Worm (Caenorhabditis elegans): ENCODE results near the gene F14B8.4.
"Not testable (repeated sequence)": the region's sequence is repeated elsewhere in the genome, so short reads cannot be mapped to it uniquely, and the experiment has no call there.

The F14B8.4 gene

DNA sequence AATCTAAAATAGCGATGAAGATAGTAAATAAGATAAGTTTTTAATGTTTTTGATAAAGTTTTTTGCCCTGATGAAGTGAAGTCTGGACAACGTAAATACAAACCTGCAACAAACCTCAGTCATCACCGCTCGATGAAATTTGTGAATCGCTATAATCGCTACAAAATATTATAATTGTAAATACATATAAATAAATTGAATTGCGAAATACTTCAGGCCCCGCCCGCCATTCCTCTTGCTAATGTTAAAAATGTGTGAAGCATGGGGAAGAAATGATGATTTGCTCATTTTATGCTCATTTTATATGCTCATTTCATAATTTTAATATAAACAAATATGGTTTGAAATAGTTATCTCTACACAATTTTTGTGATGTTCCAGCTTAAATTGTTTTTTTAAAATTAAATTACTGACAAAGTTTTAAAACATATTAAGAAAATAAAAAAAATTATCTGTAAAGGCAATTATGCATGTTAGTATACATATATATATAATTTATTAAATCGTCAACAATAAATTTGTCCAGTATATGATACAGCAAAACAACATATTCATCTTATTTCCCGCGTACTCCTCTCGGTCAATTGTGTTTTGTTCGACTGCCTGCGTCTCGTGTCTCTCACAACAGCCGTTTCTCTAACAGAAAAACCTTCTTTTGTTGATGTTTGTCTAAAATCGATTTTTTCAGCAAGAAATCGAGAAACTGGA lies 4.5 kb upstream of the F14B8.4 start, which contains the start of gene sid-5:
TSS of gene sid-5 (plus strand) at position 658 of the 708 bp plus-strand sequence.
- no peak for TF ChIP-seq unc-62 (GFP tag; optimal IDR thresholded peaks at IDR 0.05)

- TF ChIP-seq unc-62 (GFP tag; optimal IDR thresholded peaks at IDR 0.05): no peak
Measured at ce11 chrX:6902958-6903357, 3.2 kb upstream of the F14B8.4 start.

DNA sequence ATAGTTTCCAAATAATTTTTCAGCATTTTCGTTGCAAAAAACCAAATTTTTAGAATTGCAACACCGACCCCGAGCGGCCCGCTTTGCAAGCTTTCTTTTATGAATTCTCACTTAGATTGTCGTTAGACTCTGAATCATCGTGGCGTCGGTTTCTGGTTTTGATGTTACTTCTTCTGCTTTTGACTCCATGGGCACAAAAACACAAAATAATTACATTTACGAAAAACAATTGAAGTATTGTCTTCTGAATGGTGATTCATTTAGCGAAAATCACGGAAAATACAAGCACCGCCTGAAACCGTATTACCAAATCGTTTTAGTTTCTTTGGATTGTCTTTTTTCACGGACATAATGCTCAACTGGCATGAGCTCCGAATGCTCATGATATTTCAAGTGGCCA lies 1.3 kb upstream of the F14B8.4 start, which contains the start of gene pes-23:
TSS of gene pes-23 (plus strand) at position 301 of the 400 bp plus-strand sequence.
- no peak for TF ChIP-seq unc-62 (GFP tag; optimal IDR thresholded peaks at IDR 0.05)

ce11 chrX:6894104-6894503 lies 5.6 kb downstream of the F14B8.4 start:
- no peak for TF ChIP-seq unc-62 (GFP tag; optimal IDR thresholded peaks at IDR 0.05)

ce11 chrX:6893074-6893473 lies 6.7 kb downstream of the F14B8.4 start:
- no peak for TF ChIP-seq unc-62 (GFP tag; optimal IDR thresholded peaks at IDR 0.05)

ce11 chrX:6889374-6889773 lies 10.4 kb downstream of the F14B8.4 start, which contains the start of gene unc-6:
TSS of gene unc-6 (plus strand) at chrX:6889674.
- no peak for TF ChIP-seq unc-62 (GFP tag; optimal IDR thresholded peaks at IDR 0.05)

ce11 chrX:6888208-6888607 lies 11.5 kb downstream of the F14B8.4 start:
- no peak for TF ChIP-seq unc-62 (GFP tag; optimal IDR thresholded peaks at IDR 0.05)

ce11 chrX:6885227-6885853 lies 14.4 kb downstream of the F14B8.4 start, which contains the start of gene F41C6.7:
TSS of gene F41C6.7 (minus strand) at chrX:6885277.
- TF ChIP-seq unc-62 (GFP tag; optimal IDR thresholded peaks at IDR 0.05): no peak

- TF ChIP-seq unc-62 (GFP tag; optimal IDR thresholded peaks at IDR 0.05): no peak
Measured at ce11 chrX:6884439-6884838, 15.3 kb downstream of the F14B8.4 start.

- not testable (repeated sequence) for TF ChIP-seq unc-62 (GFP tag; optimal IDR thresholded peaks at IDR 0.05)
Measured at ce11 chrX:6881795-6882194, 18.0 kb downstream of the F14B8.4 start, which contains the start of gene F41C6.6. TSS of gene F41C6.6 (minus strand) at chrX:6881895.

DNA sequence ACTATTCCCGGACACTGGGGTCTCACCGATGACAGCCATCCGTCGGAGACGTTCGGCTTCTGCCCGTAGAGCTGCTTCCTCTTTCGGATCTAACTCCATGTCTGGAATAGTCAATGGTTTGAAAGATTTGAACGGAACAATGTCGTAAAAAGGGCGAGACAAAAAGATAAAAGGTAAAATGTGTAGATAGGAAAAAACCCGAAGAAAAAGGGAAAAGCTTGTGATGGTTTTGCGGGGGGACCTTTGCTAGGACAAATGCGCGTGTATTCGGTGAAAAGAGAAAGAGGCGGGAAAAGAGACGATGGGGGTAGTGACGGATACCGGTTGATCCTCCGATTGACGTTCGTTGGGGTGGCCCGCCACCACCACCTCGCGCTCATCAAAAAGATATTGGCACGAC lies 22.3 kb downstream of the F14B8.4 start, which contains the start of gene col-173:
TSS of gene col-173 (minus strand) at position 101 of the 400 bp plus-strand sequence.
- TF ChIP-seq unc-62 (GFP tag; optimal IDR thresholded peaks at IDR 0.05): no peak

ce11 chrX:6875273-6875672 lies 24.5 kb downstream of the F14B8.4 start:
- TF ChIP-seq unc-62 (GFP tag; optimal IDR thresholded peaks at IDR 0.05): no peak

DNA sequence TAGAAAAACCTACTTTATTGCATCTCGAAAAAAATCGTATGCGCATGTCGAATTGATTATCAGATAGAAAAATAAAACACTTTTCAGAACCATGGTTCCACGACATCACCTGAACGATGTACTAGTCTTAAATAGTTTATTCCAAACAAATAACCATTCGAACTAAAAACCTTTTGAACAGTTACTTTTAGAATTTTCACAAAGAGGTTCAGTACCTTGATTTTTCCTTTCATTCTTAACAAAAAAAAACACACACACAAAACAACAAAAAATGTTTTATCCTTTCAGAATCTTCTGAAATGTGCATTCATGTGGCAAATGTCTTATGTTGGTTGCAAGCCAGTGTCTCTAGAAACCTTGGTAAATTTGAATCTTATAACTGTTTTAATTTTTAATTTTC lies 25.0 kb downstream of the F14B8.4 start, which contains the start of gene F41C6.4:
TSS of gene F41C6.4 (minus strand) at position 101 of the 400 bp plus-strand sequence.
- no peak for TF ChIP-seq unc-62 (GFP tag; optimal IDR thresholded peaks at IDR 0.05)

- not testable (repeated sequence) for TF ChIP-seq unc-62 (GFP tag; optimal IDR thresholded peaks at IDR 0.05)
Measured at ce11 chrX:6868669-6869068, 31.1 kb downstream of the F14B8.4 start, which contains the start of gene C53B7.6. TSS of gene C53B7.6 (minus strand) at chrX:6868769.

DNA sequence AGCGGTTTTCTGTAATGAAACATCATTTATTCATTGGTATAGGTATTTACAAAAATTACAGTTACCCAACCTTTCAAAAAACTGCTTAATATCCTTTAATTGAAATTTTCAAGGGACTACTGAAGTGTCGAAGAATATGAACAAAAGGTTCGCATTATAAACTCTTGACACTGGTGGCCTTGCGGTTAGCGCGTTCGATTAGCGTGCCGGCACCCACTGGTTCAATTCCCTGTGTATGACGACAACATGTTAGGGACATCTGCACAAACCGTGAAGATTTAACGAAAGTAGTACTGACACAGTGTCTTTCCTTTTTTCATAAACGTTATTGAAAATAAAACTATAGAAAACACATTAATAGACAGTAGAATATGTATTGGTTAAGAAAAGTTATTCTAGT lies 32.0 kb downstream of the F14B8.4 start:
- no peak for TF ChIP-seq unc-62 (GFP tag; optimal IDR thresholded peaks at IDR 0.05)

DNA sequence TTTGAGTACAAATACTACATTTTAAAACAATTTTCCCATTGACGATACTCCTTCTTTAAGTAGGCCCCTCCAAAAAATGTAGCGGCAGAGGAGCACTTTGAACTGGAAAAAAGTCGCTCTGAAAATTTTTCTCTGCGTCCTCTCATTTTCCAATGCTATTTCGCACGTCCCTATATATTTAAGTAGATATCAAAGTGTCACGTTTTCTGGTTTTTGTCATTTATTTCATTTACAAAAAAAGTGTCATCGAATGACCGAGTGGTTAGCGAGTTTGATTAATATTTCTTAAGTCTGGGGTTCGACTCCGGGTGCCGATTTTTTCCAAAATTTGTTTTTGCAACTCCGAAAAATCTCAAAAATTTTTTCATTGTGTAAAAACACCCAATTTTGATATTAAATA lies 32.8 kb downstream of the F14B8.4 start:
- no peak for TF ChIP-seq unc-62 (GFP tag; optimal IDR thresholded peaks at IDR 0.05)

- no peak for TF ChIP-seq unc-62 (GFP tag; optimal IDR thresholded peaks at IDR 0.05)
Measured at ce11 chrX:6865839-6866238, 33.9 kb downstream of the F14B8.4 start, which contains the start of gene odr-10. TSS of gene odr-10 (minus strand) at chrX:6865939.
